Worm (Caenorhabditis elegans) whole organism, L1 larva: Measurements from ENCODE around the gene C26F1.3.

Source experiments
- ceh-82 ChIP-seq, 3 experiments: fragments of 150-350 bp in 1 of 3; sonication (generic microtip) in 2 of 3; optimal IDR thresholded peaks; 2 replicates each; lab custom pipeline; 2014 to 2017; ENCODE audit warnings: missing biosample characterization in 3 of 3, missing genetic modification characterization in 3 of 3
- elt-2 ChIP-seq: sonication (generic microtip); optimal IDR thresholded peaks from 2 replicates; lab custom pipeline; 2016; ENCODE audit warnings: missing genetic modification characterization, mild to moderate bottlenecking, inconsistent platforms, missing compliant biosample characterization, missing genetic modification reagents
- lin-13 ChIP-seq: fragments of 150-350 bp; optimal IDR thresholded peaks from 2 replicates; lab custom pipeline; 2014; ENCODE audit warnings: missing biosample characterization, missing genetic modification reagents, missing genetic modification characterization
- nhr-28 ChIP-seq: fragments of 150-350 bp; optimal IDR thresholded peaks from 2 replicates; lab custom pipeline; 2014; ENCODE audit warnings: missing biosample characterization, missing genetic modification characterization
- nhr-47 ChIP-seq: sonication (generic microtip); optimal IDR thresholded peaks from 2 replicates; lab custom pipeline; 2016; ENCODE audit warnings: mild to moderate bottlenecking, missing genetic modification characterization, moderate library complexity, missing compliant biosample characterization

DNA sequence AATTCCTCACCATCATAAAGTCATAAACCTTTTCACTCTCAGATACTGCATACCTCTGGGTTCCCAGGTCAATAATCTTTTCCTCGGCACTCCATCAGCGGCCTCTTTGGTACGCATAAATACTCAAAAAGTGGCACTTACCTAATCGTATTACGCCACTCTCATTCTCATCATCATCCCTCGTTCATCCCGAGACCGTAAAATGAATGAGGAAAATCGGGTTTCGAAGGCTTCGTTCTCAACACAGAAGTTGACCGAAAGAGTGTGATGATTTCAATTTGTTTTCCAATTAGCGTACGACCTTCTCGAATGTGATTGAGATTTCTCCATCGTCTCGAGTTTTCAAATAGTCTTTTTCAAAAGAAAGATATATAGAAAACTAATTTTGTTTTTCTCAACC lies 37.2 kb upstream of the C26F1.3 start:
- TF ChIP-seq elt-2: no peak
- TF ChIP-seq ceh-82 (tag; optimal IDR thresholded peaks at IDR 0.05; lab: Kevin White, UChicago): no peak
- TF ChIP-seq nhr-47: no peak
- TF ChIP-seq lin-13: no peak
- no peak for TF ChIP-seq nhr-28 (tag; lab: Kevin White, UChicago)
